Fruit fly (Drosophila melanogaster): Measurements from ENCODE around the gene CG31266.

dm6 chr3R:17122796-17123504 is 9.5 kb upstream of the CG31266 start:
- TF ChIP-seq CG12605 (GFP tag; IDR thresholded peaks at IDR 0.05): no peak
- no peak for TF ChIP-seq CG17806 (tag; optimal IDR thresholded peaks at IDR 0.05)
- no peak for TF ChIP-seq CG10348 (GFP tag; IDR thresholded peaks at IDR 0.05)
- no peak for TF ChIP-seq CG9948 (tag; optimal IDR thresholded peaks at IDR 0.05)
- no peak for TF ChIP-seq Pif1B (GFP tag; optimal IDR thresholded peaks at IDR 0.05)
- no peak for TF ChIP-seq gl (tag; optimal IDR thresholded peaks at IDR 0.05)
- TF ChIP-seq fd96Ca (GFP tag; IDR thresholded peaks at IDR 0.05): 0 out of 3 replicates have a peak, but pooled peaks have one; percentile 7
- no peak for TF ChIP-seq Snoo (tag; optimal IDR thresholded peaks at IDR 0.05)
- no peak for TF ChIP-seq CG4496 (GFP tag; IDR thresholded peaks at IDR 0.05)
- TF ChIP-seq EcR (GFP tag; optimal IDR thresholded peaks at IDR 0.05): no peak
- TF ChIP-seq rn (GFP tag; IDR thresholded peaks at IDR 0.05): no peak
- TF ChIP-seq CG13204 (GFP tag; optimal IDR thresholded peaks at IDR 0.05): no peak
- no peak for TF ChIP-seq CG32121 (GFP tag; IDR thresholded peaks at IDR 0.05)
